Worm (Caenorhabditis elegans): ENCODE measurements around the gene Y5H2A.4.

ce11 chrV:2277260-2277659 lies 3.1 kb upstream of the Y5H2A.4 start:
- TF ChIP-seq pha-4 (tag; optimal IDR thresholded peaks at IDR 0.05) (peak; percentile 21), R02D3.7 (tag; optimal IDR thresholded peaks at IDR 0.05) (no peak), lin-39 (tag; optimal IDR thresholded peaks at IDR 0.05) (no peak), unc-62 (GFP tag; optimal IDR thresholded peaks at IDR 0.05) (no peak), unc-39 (tag; optimal IDR thresholded peaks at IDR 0.05) (no peak), elt-1 (tag; optimal IDR thresholded peaks at IDR 0.05) (no peak)
